Fruit fly (Drosophila melanogaster) Kc167 (cell line): ENCODE data around the gene SecCl.

Experiments
- h ChIP-seq: fragments of >200 bp; optimal IDR thresholded peaks from 3 replicates; lab custom pipeline; 2018; ENCODE audit warnings: missing external identifiers
- insv ChIP-seq: fragments of >200 bp; optimal IDR thresholded peaks from 3 replicates; lab custom pipeline; 2018; ENCODE audit warnings: missing external identifiers
- psq ChIP-seq: fragments of >200 bp; optimal IDR thresholded peaks from 2 replicates; lab custom pipeline; 2017; ENCODE audit warnings: missing external identifiers
- ttk ChIP-seq: sonication (Bioruptor generic); optimal IDR thresholded peaks from 2 replicates; lab custom pipeline; 2017; ENCODE audit warnings: missing external identifiers

DNA sequence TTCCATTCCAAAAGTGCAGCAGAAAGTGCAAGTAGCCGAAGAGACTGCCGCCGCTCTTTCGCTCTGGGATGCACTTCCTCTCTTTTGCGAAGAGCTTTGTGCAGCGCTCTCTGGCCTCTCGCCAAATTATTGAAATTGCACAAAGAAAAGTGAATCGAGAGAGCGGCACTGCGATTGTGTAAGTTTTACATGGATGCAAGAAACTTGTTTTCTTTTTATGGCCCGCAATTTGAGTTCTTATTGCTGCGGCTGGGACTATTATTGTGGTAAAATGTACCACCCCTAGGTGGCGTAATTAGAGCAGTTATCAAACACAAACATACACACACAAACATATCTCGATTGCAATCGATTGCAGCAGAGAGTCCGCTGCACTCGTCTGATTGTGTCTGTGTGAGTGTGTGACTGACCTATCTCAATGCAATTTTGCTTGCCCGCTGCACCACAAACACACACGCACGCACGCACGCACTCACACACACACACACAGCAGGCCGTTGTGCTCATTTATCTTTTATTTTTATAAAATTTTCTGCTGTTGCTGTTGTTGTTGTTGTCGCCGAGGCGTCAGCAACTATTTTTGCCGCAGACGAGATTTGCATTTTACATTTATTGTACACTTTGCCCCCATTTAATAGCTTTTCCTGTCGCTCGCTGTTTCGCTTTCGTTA is 30.5 kb downstream of the SecCl start:
- TF ChIP-seq insv (lab: Kevin White, UChicago) (no peak), ttk (no peak), psq (lab: Kevin White, UChicago) (no peak), h (lab: Kevin White, UChicago) (no peak)
